Fruit fly (Drosophila melanogaster) whole organism, wandering third instar larva: ENCODE data around the gene Tpst.

ENCODE experiments used
- Abd-B ChIP-seq: fragments of >200 bp; optimal IDR thresholded peaks from 2 replicates; lab custom pipeline; 2017; ENCODE audit warnings: missing biosample characterization, missing genetic modification characterization
- CG32264 ChIP-seq: fragments of 200-800 bp; sonication (Bioruptor generic); optimal IDR thresholded peaks from 2 replicates; lab custom pipeline; 2016; ENCODE audit warnings: missing biosample characterization, missing genetic modification characterization
- CG9705 ChIP-seq: fragments of 200-800 bp; sonication (Bioruptor generic); optimal IDR thresholded peaks from 2 replicates; lab custom pipeline; 2018; ENCODE audit warnings: missing biosample characterization, mild to moderate bottlenecking, missing genetic modification characterization
- CrebA ChIP-seq: fragments of 200-800 bp; sonication (Bioruptor generic); optimal IDR thresholded peaks from 2 replicates; lab custom pipeline; 2016; ENCODE audit warnings: missing biosample characterization, mild to moderate bottlenecking, missing genetic modification characterization, borderline replicate concordance
- Dfd ChIP-seq: fragments of >200 bp; optimal IDR thresholded peaks from 2 replicates; lab custom pipeline; 2017; ENCODE audit warnings: missing biosample characterization, missing genetic modification characterization
- Dif ChIP-seq: fragments of 200-275, 200-300 bp; sonication (Bioruptor generic); optimal IDR thresholded peaks from 2 replicates; lab custom pipeline; 2018; ENCODE audit warnings: missing biosample characterization, missing genetic modification characterization; ENCODE audit not compliant: partially characterized antibody
- GATAd ChIP-seq: sonication (Bioruptor generic); optimal IDR thresholded peaks from 2 replicates; lab custom pipeline; 2016; ENCODE audit warnings: missing biosample characterization, missing genetic modification characterization
- HLH106 ChIP-seq: fragments of 200-800 bp; optimal IDR thresholded peaks from 3 replicates; lab custom pipeline; 2019; ENCODE audit warnings: missing biosample characterization, mild to moderate bottlenecking, missing genetic modification characterization, moderate library complexity
- Hnf4 ChIP-seq: fragments of 200-800 bp; sonication (Bioruptor generic); optimal IDR thresholded peaks from 2 replicates; lab custom pipeline; 2016; ENCODE audit warnings: missing biosample characterization, mild to moderate bottlenecking, missing genetic modification characterization
- Hr78 ChIP-seq: fragments of >200 bp; optimal IDR thresholded peaks from 2 replicates; lab custom pipeline; 2017; ENCODE audit warnings: missing biosample characterization, missing genetic modification characterization
- Hr83 ChIP-seq: fragments of 200-300 bp; sonication (Bioruptor generic); optimal IDR thresholded peaks from 2 replicates; lab custom pipeline; 2016; ENCODE audit warnings: missing biosample characterization, mild to moderate bottlenecking, missing genetic modification characterization, moderate library complexity; ENCODE audit not compliant: poor library complexity, severe bottlenecking
- Jra ChIP-seq: sonication (Bioruptor generic); optimal IDR thresholded peaks from 2 replicates; lab custom pipeline; 2016; ENCODE audit warnings: missing biosample characterization, missing genetic modification characterization
- Mio ChIP-seq: sonication (Bioruptor generic); optimal IDR thresholded peaks from 2 replicates; lab custom pipeline; 2016; ENCODE audit warnings: missing biosample characterization, missing genetic modification characterization
- Myc ChIP-seq: fragments of >200 bp; optimal IDR thresholded peaks from 2 replicates; lab custom pipeline; 2017
- N ChIP-seq: fragments of >200 bp; optimal IDR thresholded peaks from 2 replicates; lab custom pipeline; 2018; ENCODE audit warnings: missing biosample characterization, missing external identifiers, missing genetic modification characterization
- OdsH ChIP-seq: fragments of 200-800 bp; sonication (Bioruptor generic); optimal IDR thresholded peaks from 2 replicates; lab custom pipeline; 2016; ENCODE audit warnings: missing biosample characterization, mild to moderate bottlenecking, missing genetic modification characterization
- Rel ChIP-seq, 2 experiments: fragments of 200-800 bp; sonication (Bioruptor generic) in 1 of 2; optimal IDR thresholded peaks; 2 replicates in 1 of 2; 3 replicates in 1 of 2; lab custom pipeline; 2016 to 2019; ENCODE audit warnings: mild to moderate bottlenecking in 2 of 2, missing biosample characterization in 2 of 2, missing genetic modification characterization in 2 of 2, moderate library complexity in 1 of 2
- Sp1 ChIP-seq: fragments of 200-800 bp; sonication (Bioruptor generic); optimal IDR thresholded peaks from 3 replicates; lab custom pipeline; 2019; ENCODE audit warnings: missing biosample characterization, mild to moderate bottlenecking, missing genetic modification characterization, moderate library complexity
- Vsx2 ChIP-seq: fragments of 200-300, 225-300 bp; sonication (Bioruptor generic); optimal IDR thresholded peaks from 2 replicates; lab custom pipeline; 2018; ENCODE audit warnings: missing biosample characterization, missing genetic modification characterization; ENCODE audit not compliant: partially characterized antibody
- br ChIP-seq: fragments of 200-800 bp; sonication (Bioruptor generic); optimal IDR thresholded peaks from 2 replicates; lab custom pipeline; 2016; ENCODE audit warnings: missing biosample characterization, missing genetic modification characterization
- brk ChIP-seq: fragments of 200-800 bp; sonication (Bioruptor generic); optimal IDR thresholded peaks from 2 replicates; lab custom pipeline; 2016; ENCODE audit warnings: missing biosample characterization, mild to moderate bottlenecking, missing genetic modification characterization
- dl ChIP-seq, 2 experiments: fragments of 175-275, 200-275 bp in 1 of 2; fragments of 200-275 bp in 1 of 2; sonication (Bioruptor generic); optimal IDR thresholded peaks; lab custom pipeline; 2018; ENCODE audit warnings: mild to moderate bottlenecking in 2 of 2, missing biosample characterization in 2 of 2, missing genetic modification characterization in 2 of 2, moderate library complexity in 2 of 2; ENCODE audit not compliant: partially characterized antibody in 2 of 2, insufficient read depth in 1 of 2
- dmrt93B ChIP-seq: fragments of 200-800 bp; sonication (Bioruptor generic); optimal IDR thresholded peaks from 2 replicates; lab custom pipeline; 2018; ENCODE audit warnings: missing biosample characterization, mild to moderate bottlenecking, missing genetic modification characterization
- dsf ChIP-seq: sonication (Bioruptor generic); optimal IDR thresholded peaks from 2 replicates; lab custom pipeline; 2016; ENCODE audit warnings: missing biosample characterization, missing genetic modification characterization, borderline replicate concordance
- ey ChIP-seq: fragments of 200-800 bp; sonication (Bioruptor generic); optimal IDR thresholded peaks from 2 replicates; lab custom pipeline; 2016; ENCODE audit warnings: missing biosample characterization, missing genetic modification characterization
- foxo ChIP-seq, 2 experiments: fragments of 200-800 bp; sonication (Bioruptor generic); optimal IDR thresholded peaks; 2 replicates in 1 of 2; 3 replicates in 1 of 2; lab custom pipeline; 2016 to 2017; ENCODE audit warnings: missing biosample characterization in 2 of 2, missing genetic modification characterization in 2 of 2
- fru ChIP-seq: fragments of 200-800 bp; sonication (Bioruptor generic); optimal IDR thresholded peaks from 3 replicates; lab custom pipeline; 2016; ENCODE audit warnings: missing biosample characterization, mild to moderate bottlenecking, missing genetic modification characterization
- h ChIP-seq: fragments of 200-800 bp; sonication (Bioruptor generic); optimal IDR thresholded peaks from 3 replicates; lab custom pipeline; 2016; ENCODE audit warnings: missing biosample characterization, mild to moderate bottlenecking, missing genetic modification characterization
- jim ChIP-seq: fragments of 175-275, 200-325 bp; sonication (Bioruptor generic); optimal IDR thresholded peaks from 2 replicates; lab custom pipeline; 2016; ENCODE audit warnings: missing biosample characterization, mild to moderate bottlenecking, missing genetic modification characterization
- lola ChIP-seq: fragments of >200 bp; optimal IDR thresholded peaks from 2 replicates; lab custom pipeline; 2017; ENCODE audit warnings: missing biosample characterization, missing genetic modification characterization
- pan ChIP-seq: fragments of >200 bp; optimal IDR thresholded peaks from 2 replicates; lab custom pipeline; 2017
- psq ChIP-seq: fragments of 200-800 bp; sonication (Bioruptor generic); optimal IDR thresholded peaks from 3 replicates; lab custom pipeline; 2017; ENCODE audit warnings: missing biosample characterization, mild to moderate bottlenecking, missing genetic modification characterization, moderate library complexity
- rgr ChIP-seq: fragments of 200-800 bp; sonication (Bioruptor generic); optimal IDR thresholded peaks from 3 replicates; lab custom pipeline; 2016; ENCODE audit warnings: missing biosample characterization, mild to moderate bottlenecking, missing genetic modification characterization
- sage ChIP-seq: fragments of 200-800 bp; sonication (Bioruptor generic); optimal IDR thresholded peaks from 2 replicates; lab custom pipeline; 2016; ENCODE audit warnings: missing biosample characterization, mild to moderate bottlenecking, missing genetic modification characterization
- sv ChIP-seq: fragments of 200-800 bp; sonication (Bioruptor generic); optimal IDR thresholded peaks from 3 replicates; lab custom pipeline; 2016; ENCODE audit warnings: missing biosample characterization, missing genetic modification characterization
- tai ChIP-seq: sonication (Bioruptor generic); optimal IDR thresholded peaks from 2 replicates; lab custom pipeline; 2016; ENCODE audit warnings: missing biosample characterization, missing genetic modification characterization
- usp ChIP-seq: fragments of >200 bp; optimal IDR thresholded peaks from 2 replicates; lab custom pipeline; 2017; ENCODE audit warnings: missing biosample characterization, missing genetic modification characterization
- woc ChIP-seq: sonication (Bioruptor generic); optimal IDR thresholded peaks from 2 replicates; lab custom pipeline; 2016; ENCODE audit warnings: missing biosample characterization, mild to moderate bottlenecking, missing genetic modification characterization

The Tpst gene

dm6 chrX:13616417-13617050 is 52.9 kb downstream of the Tpst start, which contains the start of the genes tth and Tango2:
tth (minus strand) TSS chrX:13616586.
Tango2 (plus strand) TSS chrX:13616989.
- TF ChIP-seq Hr78 (GFP tag; lab: Kevin White, UChicago) (no peak), Rel (GFP tag; optimal IDR thresholded peaks at IDR 0.05; lab: Kevin White, UChicago) (peak; percentile 36), Rel (tag; optimal IDR thresholded peaks at IDR 0.05; lab: Kevin White, UChicago) (peak; percentile 55), dsf (peak; percentile 53), tai (GFP tag; lab: Kevin White, UChicago) (no peak), br (GFP tag; lab: Kevin White, UChicago) (peak; percentile 85), brk (no peak), Dif (GFP tag; lab: Kevin White, UChicago) (no peak), rgr (peak; percentile 87), Hr83 (GFP tag; lab: Kevin White, UChicago) (peak; percentile 2), Hnf4 (no peak), HLH106 (tag; lab: Kevin White, UChicago) (peak; percentile 89), CrebA (no peak), CG32264 (GFP tag; lab: Kevin White, UChicago) (peak; percentile 14), sage (GFP tag; lab: Kevin White, UChicago) (no peak), foxo (GFP tag; optimal IDR thresholded peaks at IDR 0.05; lab: Kevin White, UChicago) (peak in 1 of 2 experiments; percentile 90), pan (no peak), Myc (lab: Kevin White, UChicago) (no peak), Jra (no peak), lola (no peak), Dfd (GFP tag; lab: Kevin White, UChicago) (no peak), CG9705 (peak; percentile 54), GATAd (GFP tag; lab: Kevin White, UChicago) (no peak), jim (GFP tag; lab: Kevin White, UChicago) (no peak), Sp1 (GFP tag; lab: Kevin White, UChicago) (peak; percentile 88), woc (GFP tag; lab: Kevin White, UChicago) (peak; percentile 73), Abd-B (no peak), h (GFP tag; lab: Kevin White, UChicago) (peak; percentile 87), psq (GFP tag; lab: Kevin White, UChicago) (peak; percentile 56), dl (GFP tag; optimal IDR thresholded peaks at IDR 0.05; lab: Kevin White, UChicago; ENCODE audit: insufficient read depth in 1 of 2, partially characterized antibody in 2 of 2) (no peak), ey (peak; percentile 84), OdsH (peak; percentile 80), Mio (GFP tag; lab: Kevin White, UChicago) (peak; percentile 16), Vsx2 (GFP tag; lab: Kevin White, UChicago) (no peak), N (GFP tag; lab: Kevin White, UChicago) (no peak), sv (GFP tag; lab: Kevin White, UChicago) (peak; percentile 55), dmrt93B (no peak), fru (GFP tag; lab: Kevin White, UChicago) (peak; percentile 90), usp (GFP tag; lab: Kevin White, UChicago) (no peak)

dm6 chrX:13624334-13625079 is 60.9 kb downstream of the Tpst start, which contains the start of the genes CG2691 and NFAT:
CG2691 (minus strand) TSS chrX:13624408.
NFAT (plus strand) TSS chrX:13624745.
- TF ChIP-seq dl (GFP tag; optimal IDR thresholded peaks at IDR 0.05; lab: Kevin White, UChicago; ENCODE audit: insufficient read depth in 1 of 2, partially characterized antibody in 2 of 2) (no peak), woc (GFP tag; lab: Kevin White, UChicago) (no peak), GATAd (GFP tag; lab: Kevin White, UChicago) (no peak), CrebA (no peak), Mio (GFP tag; lab: Kevin White, UChicago) (no peak), h (GFP tag; lab: Kevin White, UChicago) (peak; percentile 8), N (GFP tag; lab: Kevin White, UChicago) (no peak), Abd-B (no peak), Dif (GFP tag; lab: Kevin White, UChicago) (no peak), pan (no peak), Myc (lab: Kevin White, UChicago) (peak; percentile 53), ey (no peak), Dfd (GFP tag; lab: Kevin White, UChicago) (no peak), jim (GFP tag; lab: Kevin White, UChicago) (no peak), sage (GFP tag; lab: Kevin White, UChicago) (no peak), CG9705 (no peak)
